Worm (Caenorhabditis elegans): ENCODE data around the gene F56B6.6.

- no peak for TF ChIP-seq ceh-9 (tag; optimal IDR thresholded peaks at IDR 0.05)
- no peak for TF ChIP-seq ama-1 (optimal IDR thresholded peaks at IDR 0.05)
- TF ChIP-seq nhr-28 (tag; optimal IDR thresholded peaks at IDR 0.05): no peak
- TF ChIP-seq nhr-12 (tag; optimal IDR thresholded peaks at IDR 0.05): no peak
Measured at ce11 chrX:3534218-3534617, 1.4 kb upstream of the F56B6.6 start.
